Worm (Caenorhabditis elegans) whole organism, L4 larva: Measurements from ENCODE around the gene F54C9.14.
A peak's percentile ranks its signal among the peaks of the same experiment; 100 is the strongest.

Experiments
- ceh-82 ChIP-seq: sonication (generic microtip); optimal IDR thresholded peaks from 2 replicates; lab custom pipeline; 2017; ENCODE audit warnings: missing biosample characterization, missing genetic modification characterization
- daf-16 ChIP-seq, 3 experiments: sonication (generic microtip); optimal IDR thresholded peaks; 2 replicates each; lab custom pipeline; 2016 to 2017; ENCODE audit warnings: missing genetic modification characterization in 3 of 3, missing genetic modification reagents in 3 of 3, mild to moderate bottlenecking in 2 of 3, missing compliant biosample characterization in 2 of 3, missing biosample characterization in 1 of 3, moderate library complexity in 1 of 3
- mep-1 ChIP-seq: fragments of 150-350 bp; sonication (generic microtip); optimal IDR thresholded peaks from 3 replicates; lab custom pipeline; 2014; ENCODE audit warnings: missing biosample characterization, missing genetic modification characterization
- nhr-11 ChIP-seq: fragments of 150-350 bp; optimal IDR thresholded peaks from 2 replicates; lab custom pipeline; 2014; ENCODE audit warnings: missing biosample characterization, missing genetic modification characterization
- pqm-1 ChIP-seq: sonication (generic microtip); optimal IDR thresholded peaks from 2 replicates; lab custom pipeline; 2017; ENCODE audit warnings: missing biosample characterization, missing genetic modification characterization
- saeg-2 ChIP-seq: fragments of 200-800 bp; sonication (Bioruptor generic); IDR thresholded peaks from 2 replicates; pipeline ENCODE4 v1.3.6; 2022; ENCODE audit warnings: missing genetic modification reagents, missing genetic modification characterization, missing compliant biosample characterization
- tag-97 ChIP-seq: fragments of 200-800 bp; sonication (Bioruptor generic); IDR thresholded peaks from 2 replicates; pipeline ENCODE4 v1.3.6; 2022; ENCODE audit warnings: missing genetic modification characterization, missing compliant biosample characterization
- unc-39 ChIP-seq: sonication (generic microtip); optimal IDR thresholded peaks from 2 replicates; lab custom pipeline; 2017; ENCODE audit warnings: missing biosample characterization, missing genetic modification characterization

DNA sequence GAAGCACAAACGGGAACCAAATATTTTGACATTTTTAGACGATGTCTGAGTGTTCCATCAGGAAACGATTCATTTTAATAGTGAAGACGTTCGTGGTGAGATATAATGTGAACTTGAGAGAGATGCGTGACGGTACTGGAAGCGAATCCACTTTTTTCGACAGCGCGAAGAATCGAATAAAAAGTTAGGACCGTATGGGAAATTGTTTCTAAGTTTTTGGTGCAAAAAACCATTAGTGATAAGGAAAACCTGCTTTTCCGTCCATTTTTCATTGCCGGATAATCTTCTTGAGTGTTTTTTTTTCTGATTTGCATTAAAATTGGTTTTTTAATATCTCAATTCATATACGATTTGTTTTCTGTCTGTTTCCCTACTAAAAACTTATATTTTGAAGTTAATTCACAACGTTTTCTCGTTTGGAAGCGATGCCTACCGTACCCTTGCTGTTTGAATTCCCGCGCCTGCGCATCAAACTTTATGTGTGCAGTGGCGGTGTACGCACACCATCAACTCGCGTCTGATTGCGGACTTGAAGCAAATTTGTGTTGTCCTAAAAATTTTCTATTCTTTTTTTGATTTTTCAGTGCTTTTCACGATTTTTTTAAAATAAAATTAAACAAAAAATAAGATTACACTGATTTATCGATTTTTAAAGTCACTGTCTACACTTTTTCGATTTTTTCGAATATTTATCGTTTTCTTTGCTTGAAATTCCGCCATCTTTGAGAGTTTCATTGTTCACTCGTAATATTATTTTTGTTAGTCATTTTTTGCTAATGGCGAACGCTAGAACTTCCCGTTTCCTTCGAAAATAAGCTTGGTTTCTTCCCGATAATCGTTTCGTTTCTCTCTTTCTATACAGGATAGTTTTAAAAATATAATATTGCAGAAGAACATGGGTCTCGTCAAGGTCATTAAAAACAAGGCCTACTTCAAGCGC is 7.2 kb downstream of the F54C9.14 start, which contains the start of the genes col-38 and rpl-5:
- peak; percentile 87 for TF ChIP-seq nhr-11 (tag; lab: Kevin White, UChicago)
- TF ChIP-seq unc-39 (tag; lab: Kevin White, UChicago), result no peak
- TF ChIP-seq pqm-1 (tag; lab: Kevin White, UChicago), result no peak
- peak; percentile 92 for TF ChIP-seq mep-1 (tag; lab: Kevin White, UChicago)
- TF ChIP-seq tag-97 (GFP tag; lab: Robert Waterston, UW), result no peak
- no peak for TF ChIP-seq daf-16 (GFP tag; optimal IDR thresholded peaks at IDR 0.05; lab: Kevin White, UChicago)
- peak; percentile 79 for TF ChIP-seq daf-16 (tag; optimal IDR thresholded peaks at IDR 0.05; lab: Kevin White, UChicago)
- TF ChIP-seq ceh-82 (tag; lab: Kevin White, UChicago), result no peak
- TF ChIP-seq saeg-2 (GFP tag; lab: Robert Waterston, UW), result no peak
